Comparison of ENCODE assay signal across 4 worm cellular contexts in genomic region chrIV:8333988-8334863, ce11.
A peak's percentile ranks its signal among the peaks of the same experiment; 100 is the strongest.
TF ChIP-seq lines count a peak whose summit lies in the region.

TSS of gene his-32 (plus strand) at chrIV:8334305.

TF ChIP-seq in whole organism, L2 larva, 48 proteins besides CTCF, POLR2A, EP300 and RAD21 (continued from another document):
- TF ChIP-seq sma-9 (GFP tag; optimal IDR thresholded peaks at IDR 0.05; lab: Kevin White, UChicago) (peak; percentile 5), sma-9 (tag; optimal IDR thresholded peaks at IDR 0.05; lab: Kevin White, UChicago) (no peak), nhr-10 (tag; optimal IDR thresholded peaks at IDR 0.05; lab: Kevin White, UChicago) (no peak), ztf-1 (GFP tag; conservative IDR thresholded peaks at IDR 0.05; lab: Robert Waterston, UW) (no peak), nhr-6 (tag; optimal IDR thresholded peaks at IDR 0.05; lab: Kevin White, UChicago) (peak; percentile 80), alr-1 (tag; optimal IDR thresholded peaks at IDR 0.05; lab: Kevin White, UChicago) (no peak), ama-1 (optimal IDR thresholded peaks at IDR 0.05; lab: Kevin White, UChicago) (no peak), mdl-1 (tag; optimal IDR thresholded peaks at IDR 0.05; lab: Kevin White, UChicago) (no peak), Y55F3AM.14 (GFP tag; optimal IDR thresholded peaks at IDR 0.05; lab: Kevin White, UChicago) (no peak)

TF ChIP-seq in whole organism, L4 larva, 104 proteins besides CTCF, POLR2A, EP300 and RAD21 (continued from another document):
- TF ChIP-seq F10B5.3 (tag; optimal IDR thresholded peaks at IDR 0.05; lab: Kevin White, UChicago) (no peak), dpl-1 (GFP tag; optimal IDR thresholded peaks at IDR 0.05; lab: Kevin White, UChicago) (peak; percentile 0), tra-1 (GFP tag; IDR thresholded peaks at IDR 0.05; lab: Robert Waterston, UW) (no peak), ceh-62 (tag; optimal IDR thresholded peaks at IDR 0.05; lab: Kevin White, UChicago) (no peak), Y75B8A.6 (GFP tag; IDR thresholded peaks at IDR 0.05; lab: Robert Waterston, UW) (no peak), egl-43 (GFP tag; IDR thresholded peaks at IDR 0.05; lab: Robert Waterston, UW) (no peak), daf-19 (GFP tag; conservative IDR thresholded peaks at IDR 0.05; lab: Robert Waterston, UW) (no peak), ctbp-1 (GFP tag; IDR thresholded peaks at IDR 0.05; lab: Robert Waterston, UW) (no peak), gei-8 (GFP tag; optimal IDR thresholded peaks at IDR 0.05; lab: Kevin White, UChicago) (no peak), mxl-2 (GFP tag; conservative IDR thresholded peaks at IDR 0.05; lab: Robert Waterston, UW) (no peak), mep-1 (tag; optimal IDR thresholded peaks at IDR 0.05; lab: Kevin White, UChicago) (peak; percentile 91), nhr-6 (tag; optimal IDR thresholded peaks at IDR 0.05; lab: Kevin White, UChicago) (peak; percentile 85), unc-62 (GFP tag; optimal IDR thresholded peaks at IDR 0.05 in 1 of 2; lab: Kevin White, UChicago) (peak in 1 of 2 experiments; percentile 56), unc-62 (tag; optimal IDR thresholded peaks at IDR 0.05; lab: Kevin White, UChicago) (no peak), nhr-102 (tag; optimal IDR thresholded peaks at IDR 0.05; lab: Kevin White, UChicago) (no peak)

TF ChIP-seq in whole organism, late embryonic, 69 proteins besides CTCF, POLR2A, EP300 and RAD21 (continued from another document):
- TF ChIP-seq eyg-1 (tag; optimal IDR thresholded peaks at IDR 0.05; lab: Kevin White, UChicago) (no peak), che-1 (tag; optimal IDR thresholded peaks at IDR 0.05; lab: Kevin White, UChicago) (no peak), dmd-4 (tag; optimal IDR thresholded peaks at IDR 0.05; lab: Kevin White, UChicago; ENCODE audit: borderline replicate concordance) (no peak), ceh-48 (tag; optimal IDR thresholded peaks at IDR 0.05; lab: Kevin White, UChicago) (no peak), dve-1 (tag; optimal IDR thresholded peaks at IDR 0.05; lab: Kevin White, UChicago) (peak; percentile 34), hlh-30 (tag; optimal IDR thresholded peaks at IDR 0.05; lab: Kevin White, UChicago; ENCODE audit: insufficient read depth) (peak; percentile 83), rnt-1 (tag; optimal IDR thresholded peaks at IDR 0.05; lab: Kevin White, UChicago) (peak; percentile 34), unc-86 (tag; optimal IDR thresholded peaks at IDR 0.05; lab: Kevin White, UChicago) (no peak), ceh-2 (tag; optimal IDR thresholded peaks at IDR 0.05; lab: Kevin White, UChicago) (peak; percentile 52), ref-2 (tag; optimal IDR thresholded peaks at IDR 0.05; lab: Kevin White, UChicago) (peak; percentile 90), gmeb-2 (tag; optimal IDR thresholded peaks at IDR 0.05; lab: Kevin White, UChicago) (peak; percentile 3), pax-1 (tag; optimal IDR thresholded peaks at IDR 0.05; lab: Kevin White, UChicago) (peak; percentile 85), ceh-24 (tag; optimal IDR thresholded peaks at IDR 0.05; lab: Kevin White, UChicago) (no peak), ets-4 (tag; optimal IDR thresholded peaks at IDR 0.05; lab: Kevin White, UChicago) (no peak), K02D7.2 (tag; optimal IDR thresholded peaks at IDR 0.05; lab: Kevin White, UChicago) (no peak), lin-11 (tag; optimal IDR thresholded peaks at IDR 0.05; lab: Kevin White, UChicago) (no peak), pros-1 (tag; optimal IDR thresholded peaks at IDR 0.05; lab: Kevin White, UChicago) (peak; percentile 5), ceh-30 (tag; optimal IDR thresholded peaks at IDR 0.05; lab: Kevin White, UChicago) (no peak)

TF ChIP-seq in whole organism, mixed stage, embryonic, 35 proteins besides CTCF, POLR2A, EP300 and RAD21 (continued from another document):
- no peak for TF ChIP-seq nhr-237 (tag; optimal IDR thresholded peaks at IDR 0.05; lab: Kevin White, UChicago)
- TF ChIP-seq elt-1 (tag; optimal IDR thresholded peaks at IDR 0.05; lab: Kevin White, UChicago; ENCODE audit: borderline replicate concordance, insufficient read depth), result peak; percentile 20
- peak; percentile 75 for TF ChIP-seq M03D4.4 (tag; optimal IDR thresholded peaks at IDR 0.05; lab: Kevin White, UChicago)
- TF ChIP-seq zip-8 (tag; optimal IDR thresholded peaks at IDR 0.05; lab: Kevin White, UChicago), result no peak
- peak; percentile 76 for TF ChIP-seq ceh-83 (GFP tag; optimal IDR thresholded peaks at IDR 0.05; lab: Kevin White, UChicago)
